Fruit fly (Drosophila melanogaster) whole organism, embryonic: Measurements from ENCODE around the gene Pss.

Experiments
- Ada2b ChIP-seq: fragments of 200-800 bp; sonication (Bioruptor generic); IDR thresholded peaks from 2 replicates; pipeline ENCODE4 v1.3.6; 2022; ENCODE audit warnings: missing biosample characterization, missing genetic modification characterization
- BtbVII ChIP-seq: fragments of 200-800 bp; sonication (Bioruptor generic); optimal IDR thresholded peaks from 3 replicates; lab custom pipeline; 2017; ENCODE audit warnings: missing biosample characterization, mild to moderate bottlenecking, missing genetic modification characterization
- CG10959 ChIP-seq: fragments of 200-800 bp; sonication (Bioruptor generic); IDR thresholded peaks from 2 replicates; pipeline ENCODE4 v1.3.6; 2022; ENCODE audit warnings: missing biosample characterization, missing genetic modification characterization
- CG11504 ChIP-seq: fragments of 200-800 bp; sonication (Bioruptor generic); optimal IDR thresholded peaks from 3 replicates; lab custom pipeline; 2019; ENCODE audit warnings: missing biosample characterization, mild to moderate bottlenecking, missing genetic modification characterization, moderate library complexity
- CG12219 ChIP-seq: fragments of 200-800 bp; sonication (Bioruptor generic); optimal IDR thresholded peaks from 3 replicates; lab custom pipeline; 2018; ENCODE audit warnings: missing biosample characterization, mild to moderate bottlenecking, missing genetic modification characterization
- CG14014 ChIP-seq: fragments of 200-800 bp; sonication (Bioruptor generic); IDR thresholded peaks from 2 replicates; pipeline ENCODE4 v1.3.6; 2022; ENCODE audit warnings: missing biosample characterization, missing genetic modification characterization
- CG17359 ChIP-seq: fragments of 200-800 bp; sonication (Bioruptor generic); optimal IDR thresholded peaks from 3 replicates; lab custom pipeline; 2018; ENCODE audit warnings: missing biosample characterization, mild to moderate bottlenecking, missing genetic modification characterization, moderate library complexity
- CG17802 ChIP-seq: fragments of 200-800 bp; sonication (Bioruptor generic); optimal IDR thresholded peaks from 2 replicates; lab custom pipeline; 2018; ENCODE audit warnings: missing biosample characterization, mild to moderate bottlenecking, missing genetic modification characterization, moderate library complexity
- CG1832 ChIP-seq: fragments of 200-800 bp; sonication (Bioruptor generic); optimal IDR thresholded peaks from 2 replicates; lab custom pipeline; 2017; ENCODE audit warnings: missing biosample characterization, mild to moderate bottlenecking, missing genetic modification characterization, inconsistent platforms
- CG18764 ChIP-seq: fragments of 200-800 bp; sonication (Bioruptor generic); optimal IDR thresholded peaks from 3 replicates; lab custom pipeline; 2016; ENCODE audit warnings: missing biosample characterization, missing genetic modification characterization
- CG30431 ChIP-seq: fragments of 200-800 bp; sonication (Bioruptor generic); optimal IDR thresholded peaks from 2 replicates; lab custom pipeline; 2017; ENCODE audit warnings: missing biosample characterization, missing genetic modification characterization
- CG32767 ChIP-seq: fragments of 200-800 bp; sonication (Bioruptor generic); IDR thresholded peaks from 2 replicates; pipeline ENCODE4 v1.3.6; 2022; ENCODE audit warnings: missing biosample characterization, missing genetic modification characterization
- CG32772 ChIP-seq: fragments of 200-800 bp; sonication (Bioruptor generic); IDR thresholded peaks from 2 replicates; pipeline ENCODE4 v1.3.6; 2022; ENCODE audit warnings: missing biosample characterization, missing genetic modification characterization
- CG3407 ChIP-seq: fragments of 200-800 bp; sonication (Bioruptor generic); optimal IDR thresholded peaks from 2 replicates; lab custom pipeline; 2018; ENCODE audit warnings: missing biosample characterization, mild to moderate bottlenecking, missing genetic modification characterization
- CG34422 ChIP-seq: fragments of 200-800 bp; sonication (Bioruptor generic); IDR thresholded peaks from 3 replicates; pipeline ENCODE4 v1.3.6; 2022; ENCODE audit warnings: missing biosample characterization, missing genetic modification characterization
- CG4730 ChIP-seq: fragments of 200-800 bp; sonication (Bioruptor generic); IDR thresholded peaks from 2 replicates; pipeline ENCODE4 v1.3.6; 2022; ENCODE audit warnings: missing biosample characterization, missing genetic modification characterization
- CG7271 ChIP-seq: fragments of 200-800 bp; sonication (Bioruptor generic); optimal IDR thresholded peaks from 2 replicates; lab custom pipeline; 2018; ENCODE audit warnings: missing biosample characterization, mild to moderate bottlenecking, missing genetic modification characterization, moderate library complexity
- CG7786 ChIP-seq: fragments of 200-800 bp; sonication (Bioruptor generic); optimal IDR thresholded peaks from 2 replicates; lab custom pipeline; 2016; ENCODE audit warnings: missing biosample characterization, missing genetic modification characterization
- CG8924 ChIP-seq: fragments of 200-800 bp; optimal IDR thresholded peaks from 3 replicates; lab custom pipeline; 2019; ENCODE audit warnings: missing biosample characterization, mild to moderate bottlenecking, missing genetic modification characterization, moderate library complexity
- CG8944 ChIP-seq: fragments of 200-800 bp; sonication (Bioruptor generic); optimal IDR thresholded peaks from 3 replicates; lab custom pipeline; 2016; ENCODE audit warnings: missing biosample characterization, missing genetic modification characterization
- Chrac-16 ChIP-seq: fragments of 200-800 bp; sonication (Bioruptor generic); optimal IDR thresholded peaks from 3 replicates; lab custom pipeline; 2016; ENCODE audit warnings: missing biosample characterization, missing genetic modification characterization
- CoRest ChIP-seq: fragments of 200-800 bp; sonication (Bioruptor generic); optimal IDR thresholded peaks from 3 replicates; lab custom pipeline; 2018; ENCODE audit warnings: missing biosample characterization, mild to moderate bottlenecking, missing genetic modification characterization, moderate library complexity
- Hmx ChIP-seq: fragments of 200-800 bp; sonication (Bioruptor generic); optimal IDR thresholded peaks from 2 replicates; lab custom pipeline; 2016; ENCODE audit warnings: missing biosample characterization, missing genetic modification characterization
- Jarid2 ChIP-seq: fragments of 200-800 bp; sonication (Bioruptor generic); optimal IDR thresholded peaks from 3 replicates; lab custom pipeline; 2017; ENCODE audit warnings: mild to moderate bottlenecking, missing biosample characterization, missing genetic modification reagents, missing genetic modification characterization
- Meics ChIP-seq: fragments of 200-800 bp; sonication (Bioruptor generic); optimal IDR thresholded peaks from 2 replicates; lab custom pipeline; 2017; ENCODE audit warnings: missing biosample characterization, mild to moderate bottlenecking, missing genetic modification characterization
- NfI ChIP-seq: fragments of 200-800 bp; sonication (Bioruptor generic); optimal IDR thresholded peaks from 3 replicates; lab custom pipeline; 2018; ENCODE audit warnings: missing biosample characterization, mild to moderate bottlenecking, missing genetic modification characterization, moderate library complexity
- Xbp1 ChIP-seq: fragments of 200-800 bp; sonication (Bioruptor generic); optimal IDR thresholded peaks from 3 replicates; lab custom pipeline; 2016; ENCODE audit warnings: missing biosample characterization, mild to moderate bottlenecking, missing genetic modification characterization
- chm ChIP-seq: fragments of 200-800 bp; sonication (Bioruptor generic); IDR thresholded peaks from 2 replicates; pipeline ENCODE4 v1.3.6; 2022; ENCODE audit warnings: missing biosample characterization, missing genetic modification characterization
- chn ChIP-seq: fragments of 200-800 bp; sonication (Bioruptor generic); optimal IDR thresholded peaks from 2 replicates; lab custom pipeline; 2016; ENCODE audit warnings: missing biosample characterization, missing genetic modification characterization
- croc ChIP-seq: fragments of 200-800 bp; sonication (Bioruptor generic); conservative IDR thresholded peaks from 3 replicates; pipeline ENCODE4 v1.3.6; 2022; ENCODE audit warnings: missing biosample characterization, missing genetic modification characterization
- ems ChIP-seq: fragments of 200-800 bp; sonication (Bioruptor generic); optimal IDR thresholded peaks from 3 replicates; lab custom pipeline; 2016; ENCODE audit warnings: missing biosample characterization, missing genetic modification characterization
- eyg ChIP-seq: fragments of 200-800 bp; sonication (Bioruptor generic); optimal IDR thresholded peaks from 3 replicates; lab custom pipeline; 2016; ENCODE audit warnings: missing biosample characterization, missing genetic modification characterization
- fru ChIP-seq: fragments of >200 bp; optimal IDR thresholded peaks from 2 replicates; lab custom pipeline; 2017
- grau ChIP-seq: fragments of 200-800 bp; optimal IDR thresholded peaks from 3 replicates; lab custom pipeline; 2019; ENCODE audit warnings: missing biosample characterization, mild to moderate bottlenecking, missing genetic modification characterization, moderate library complexity
- gro ChIP-seq: fragments of 200-800 bp; sonication (Bioruptor generic); optimal IDR thresholded peaks from 2 replicates; lab custom pipeline; 2016; ENCODE audit warnings: missing biosample characterization, missing genetic modification characterization
- h ChIP-seq: fragments of >200 bp; optimal IDR thresholded peaks from 2 replicates; lab custom pipeline; 2017
- ham ChIP-seq: fragments of 200-800 bp; sonication (Bioruptor generic); IDR thresholded peaks from 2 replicates; pipeline ENCODE4 v1.3.6; 2022; ENCODE audit warnings: missing biosample characterization, missing genetic modification characterization
- hbn ChIP-seq: fragments of 200-800 bp; sonication (Bioruptor generic); IDR thresholded peaks from 2 replicates; pipeline ENCODE4 v1.3.6; 2022; ENCODE audit warnings: missing biosample characterization, missing genetic modification characterization; ENCODE audit not compliant: partially characterized antibody
- klu ChIP-seq: fragments of 200-800 bp; sonication (Bioruptor generic); IDR thresholded peaks from 2 replicates; pipeline ENCODE4 v1.3.6; 2022; ENCODE audit warnings: missing biosample characterization, missing genetic modification characterization
- nmo ChIP-seq: fragments of 200-800 bp; sonication (Bioruptor generic); optimal IDR thresholded peaks from 2 replicates; lab custom pipeline; 2018; ENCODE audit warnings: missing biosample characterization, mild to moderate bottlenecking, missing genetic modification characterization, moderate library complexity
- nom ChIP-seq: fragments of 200-800 bp; sonication (Bioruptor generic); optimal IDR thresholded peaks from 2 replicates; lab custom pipeline; 2017; ENCODE audit warnings: missing biosample characterization, missing genetic modification characterization, mild to moderate bottlenecking, moderate library complexity, missing genetic modification reagents
- pros ChIP-seq: fragments of 200-800 bp; sonication (Bioruptor generic); optimal IDR thresholded peaks from 3 replicates; lab custom pipeline; 2019; ENCODE audit warnings: missing biosample characterization, mild to moderate bottlenecking, missing genetic modification characterization, moderate library complexity
- salm ChIP-seq: fragments of 200-800 bp; sonication (Bioruptor generic); optimal IDR thresholded peaks from 2 replicates; lab custom pipeline; 2018; ENCODE audit warnings: missing biosample characterization, mild to moderate bottlenecking, missing genetic modification characterization
- sc ChIP-seq, 3 experiments: fragments of >200 bp in 2 of 3; fragments of 200-800 bp in 1 of 3; sonication (Bioruptor generic) in 1 of 3; optimal IDR thresholded peaks; 2 replicates in 2 of 3; 3 replicates in 1 of 3; lab custom pipeline; 2017; ENCODE audit warnings: mild to moderate bottlenecking in 1 of 3, missing biosample characterization in 1 of 3, missing genetic modification characterization in 1 of 3, missing genetic modification reagents in 1 of 3
- stc ChIP-seq: fragments of 200-800 bp; sonication (Bioruptor generic); IDR thresholded peaks from 2 replicates; pipeline ENCODE4 v1.3.6; 2022; ENCODE audit warnings: missing biosample characterization, missing genetic modification characterization
- tgo ChIP-seq: fragments of 200-800 bp; sonication (Bioruptor generic); IDR thresholded peaks from 3 replicates; pipeline ENCODE4 v1.3.6; 2022; ENCODE audit warnings: missing biosample characterization, missing genetic modification characterization
- tin ChIP-seq: fragments of 200-800 bp; sonication (Bioruptor generic); optimal IDR thresholded peaks from 3 replicates; lab custom pipeline; 2016; ENCODE audit warnings: missing biosample characterization, missing genetic modification characterization
- tna ChIP-seq: fragments of 200-800 bp; sonication (Bioruptor generic); IDR thresholded peaks from 2 replicates; pipeline ENCODE4 v1.3.6; 2022; ENCODE audit warnings: missing biosample characterization, missing genetic modification characterization; ENCODE audit not compliant: partially characterized antibody
- zf30C ChIP-seq: fragments of 200-800 bp; sonication (Bioruptor generic); optimal IDR thresholded peaks from 3 replicates; lab custom pipeline; 2018; ENCODE audit warnings: missing biosample characterization, mild to moderate bottlenecking, missing genetic modification characterization

The Pss gene

DNA sequence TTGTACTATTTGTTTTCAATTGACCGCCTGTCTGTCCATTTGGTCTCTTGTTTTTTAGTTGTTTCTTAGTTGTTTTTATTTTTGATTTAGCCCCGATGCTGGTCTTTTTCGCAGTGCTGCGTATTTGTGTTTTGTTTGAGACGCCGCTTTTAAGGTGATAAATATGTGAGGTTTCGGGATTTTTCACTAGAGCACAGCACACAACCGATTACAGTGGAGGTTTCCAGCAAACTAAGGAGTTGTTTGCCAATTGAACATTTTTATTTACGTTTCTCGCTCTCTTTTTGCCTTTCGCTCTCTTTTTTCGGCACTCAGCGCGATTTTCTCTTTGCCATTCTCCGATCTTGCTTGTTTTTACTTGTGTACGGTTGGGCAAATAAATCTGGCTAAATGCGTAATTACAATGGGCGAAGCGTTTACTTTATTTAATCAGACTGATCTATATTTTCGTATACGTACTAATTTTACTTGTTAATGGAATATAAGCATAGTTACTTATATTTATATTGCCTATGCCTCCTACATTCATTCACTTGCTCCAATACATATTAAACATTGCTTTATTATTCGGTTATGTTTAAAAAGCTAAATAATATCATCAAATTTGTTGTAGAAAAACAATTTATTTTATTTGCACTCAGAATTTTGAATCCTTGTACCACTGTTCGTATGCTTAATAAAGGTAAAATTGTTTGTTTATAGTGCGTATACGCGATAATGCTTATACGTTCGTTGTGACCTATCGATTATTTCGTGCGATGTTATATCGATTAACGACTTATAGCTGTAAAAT is 14.4 kb upstream of the Pss start, which contains the start of gene Rcd2 (continued):
- TF ChIP-seq CoRest (tag; lab: Kevin White, UChicago), result peak; percentile 88
- TF ChIP-seq sc (optimal IDR thresholded peaks at IDR 0.05; lab: Kevin White, UChicago), result no peak
- no peak for TF ChIP-seq sc (GFP tag; optimal IDR thresholded peaks at IDR 0.05; lab: Kevin White, UChicago)
- TF ChIP-seq CG12219, result peak; percentile 83
- peak; percentile 66 for TF ChIP-seq Ada2b (GFP tag; lab: Robert Waterston, UW)
- TF ChIP-seq chm (GFP tag; lab: Robert Waterston, UW), result no peak; the same call in 1 of the 2 replicates
- TF ChIP-seq CG32772 (GFP tag; lab: Robert Waterston, UW), result peak; percentile 41; the same call in 1 of the 2 replicates
- TF ChIP-seq CG17802 (tag; lab: Kevin White, UChicago), result no peak
- no peak for TF ChIP-seq h (lab: Kevin White, UChicago)
- TF ChIP-seq tin (GFP tag; lab: Kevin White, UChicago), result peak; percentile 50
- peak; percentile 83 for TF ChIP-seq stc
- TF ChIP-seq ems (GFP tag; lab: Kevin White, UChicago), result peak; percentile 64
- peak; percentile 93 for TF ChIP-seq Meics (GFP tag; lab: Kevin White, UChicago)
- TF ChIP-seq CG17359 (tag; lab: Kevin White, UChicago), result peak; percentile 84
- TF ChIP-seq chn (GFP tag; lab: Kevin White, UChicago), result peak; percentile 35
- peak; percentile 92 for TF ChIP-seq CG8924
- TF ChIP-seq grau, result peak; percentile 92
- TF ChIP-seq CG4730, result peak; percentile 50; the same call in 1 of the 2 replicates
- TF ChIP-seq klu (GFP tag; lab: Robert Waterston, UW), result peak; percentile 64
- no peak for TF ChIP-seq CG30431 (GFP tag; lab: Kevin White, UChicago)
- peak; percentile 89 for TF ChIP-seq CG11504 (tag; lab: Kevin White, UChicago)
- peak; percentile 81 for TF ChIP-seq CG14014 (GFP tag; lab: Robert Waterston, UW)
- TF ChIP-seq eyg, result peak; percentile 61
- peak; percentile 56 for TF ChIP-seq gro (GFP tag; lab: Kevin White, UChicago)
- peak; percentile 82 for TF ChIP-seq NfI (GFP tag; lab: Kevin White, UChicago)
- no peak for TF ChIP-seq fru (lab: Kevin White, UChicago)
- TF ChIP-seq tgo, result peak; percentile 82
- TF ChIP-seq ham (GFP tag; lab: Robert Waterston, UW), result no peak
- TF ChIP-seq croc, result no peak
- peak; percentile 62 for TF ChIP-seq CG7786 (GFP tag; lab: Kevin White, UChicago)
- 0 out of 3 replicates have a peak, but pooled peaks have one; percentile 63 for TF ChIP-seq CG34422 (GFP tag; lab: Robert Waterston, UW)
- no peak for TF ChIP-seq CG1832 (GFP tag; lab: Kevin White, UChicago)
- peak; percentile 58 for TF ChIP-seq CG7271
- no peak; the same call in 1 of the 2 replicates for TF ChIP-seq CG32767 (GFP tag; lab: Robert Waterston, UW)
- no peak for TF ChIP-seq Chrac-16 (GFP tag; lab: Kevin White, UChicago)
- TF ChIP-seq tna (GFP tag; lab: Robert Waterston, UW), result peak; percentile 89
- TF ChIP-seq Xbp1 (GFP tag; lab: Kevin White, UChicago), result peak; percentile 51
- peak; percentile 92 for TF ChIP-seq Jarid2 (GFP tag; lab: Kevin White, UChicago)
- TF ChIP-seq CG10959 (GFP tag; lab: Robert Waterston, UW), result no peak
- peak; percentile 92 for TF ChIP-seq BtbVII (GFP tag; lab: Kevin White, UChicago)
- TF ChIP-seq CG18764, result peak; percentile 52
- TF ChIP-seq CG3407 (GFP tag; lab: Kevin White, UChicago), result peak; percentile 37
- TF ChIP-seq Hmx (GFP tag; lab: Kevin White, UChicago), result peak; percentile 20
- no peak for TF ChIP-seq zf30C (GFP tag; lab: Kevin White, UChicago)
- TF ChIP-seq nom (GFP tag; lab: Kevin White, UChicago), result peak; percentile 44
- peak; percentile 78 for TF ChIP-seq nmo (GFP tag; lab: Kevin White, UChicago)
- peak; percentile 90 for TF ChIP-seq hbn (GFP tag; lab: Robert Waterston, UW)
- no peak for TF ChIP-seq CG8944 (GFP tag; lab: Kevin White, UChicago)
- TF ChIP-seq salm (tag; lab: Kevin White, UChicago), result peak; percentile 85
- peak; percentile 2 for TF ChIP-seq pros
